Worm (Caenorhabditis elegans) whole organism, midembryonic: ENCODE measurements around the gene C33D3.5.

Experiments used
- T22C8.4 ChIP-seq: fragments of 200-800 bp; sonication (Bioruptor generic); IDR thresholded peaks from 2 replicates; pipeline ENCODE4 v1.3.6; 2022; ENCODE audit warnings: missing genetic modification characterization, missing compliant biosample characterization
- cog-1 ChIP-seq: sonication (generic microtip); optimal IDR thresholded peaks from 2 replicates; lab custom pipeline; 2016; ENCODE audit warnings: missing genetic modification characterization, missing compliant biosample characterization
- klf-2 ChIP-seq: fragments of 200-800 bp; sonication (Bioruptor generic); conservative IDR thresholded peaks from 2 replicates; pipeline ENCODE4 v1.3.6; 2022; ENCODE audit warnings: missing genetic modification reagents, missing genetic modification characterization, missing compliant biosample characterization
- med-1 ChIP-seq: sonication (generic microtip); optimal IDR thresholded peaks from 2 replicates; lab custom pipeline; 2017; ENCODE audit warnings: missing genetic modification characterization, mild to moderate bottlenecking, missing compliant biosample characterization, antibody characterized with exemption, missing genetic modification reagents; ENCODE audit not compliant: insufficient read depth
- ref-1 ChIP-seq: fragments of 200-800 bp; sonication (Bioruptor generic); conservative IDR thresholded peaks from 2 replicates; pipeline ENCODE4 v1.3.6; 2022; ENCODE audit warnings: missing genetic modification reagents, missing genetic modification characterization, missing compliant biosample characterization
- tab-1 ChIP-seq: fragments of 200-800 bp; sonication (Bioruptor generic); IDR thresholded peaks from 2 replicates; pipeline ENCODE4 v1.3.6; 2022; ENCODE audit warnings: missing genetic modification characterization, missing compliant biosample characterization

ce11 chrX:10503393-10503792 is 12.2 kb downstream of the C33D3.5 start:
- TF ChIP-seq cog-1 (tag; lab: Kevin White, UChicago) (no peak), T22C8.4 (GFP tag; lab: Robert Waterston, UW) (no peak), med-1 (GFP tag; lab: Kevin White, UChicago) (no peak), klf-2 (GFP tag; lab: Robert Waterston, UW) (no peak), ref-1 (GFP tag; lab: Robert Waterston, UW) (no peak), tab-1 (no peak)
